Fruit fly (Drosophila melanogaster) whole organism, embryonic: Measurements from ENCODE around the gene CG46463.

Experiments
- Abd-B ChIP-seq: fragments of 200-800 bp; sonication (Bioruptor generic); optimal IDR thresholded peaks from 2 replicates; lab custom pipeline; 2018; ENCODE audit warnings: missing biosample characterization, mild to moderate bottlenecking, missing genetic modification characterization, moderate library complexity
- CG10979 ChIP-seq: fragments of 200-800 bp; sonication (Bioruptor generic); optimal IDR thresholded peaks from 2 replicates; lab custom pipeline; 2018; ENCODE audit warnings: missing biosample characterization, mild to moderate bottlenecking, missing genetic modification characterization, moderate library complexity
- CG11093 ChIP-seq: fragments of 200-800 bp; sonication (Bioruptor generic); IDR thresholded peaks from 3 replicates; pipeline ENCODE4 v1.3.6; 2022; ENCODE audit warnings: missing biosample characterization, missing genetic modification characterization
- CG17328 ChIP-seq: fragments of 200-800 bp; sonication (Bioruptor generic); IDR thresholded peaks from 2 replicates; pipeline ENCODE4 v1.3.6; 2022; ENCODE audit warnings: missing biosample characterization, missing genetic modification characterization
- CG17612 ChIP-seq: fragments of 200-800 bp; sonication (Bioruptor generic); IDR thresholded peaks from 2 replicates; pipeline ENCODE4 v1.3.6; 2022; ENCODE audit warnings: missing biosample characterization, missing genetic modification characterization
- CG1792 ChIP-seq: fragments of 200-800 bp; sonication (Bioruptor generic); optimal IDR thresholded peaks from 2 replicates; lab custom pipeline; 2016; ENCODE audit warnings: missing biosample characterization, missing genetic modification characterization
- CG2116 ChIP-seq: fragments of 200-800 bp; sonication (Bioruptor generic); optimal IDR thresholded peaks from 3 replicates; lab custom pipeline; 2018; ENCODE audit warnings: missing biosample characterization, mild to moderate bottlenecking, missing genetic modification characterization
- CG2889 ChIP-seq: fragments of 200-800 bp; sonication (Bioruptor generic); IDR thresholded peaks from 3 replicates; pipeline ENCODE4 v1.3.6; 2022; ENCODE audit warnings: missing biosample characterization, missing genetic modification characterization
- CG42726 ChIP-seq: fragments of 200-800 bp; sonication (Bioruptor generic); IDR thresholded peaks from 2 replicates; pipeline ENCODE4 v1.3.6; 2022; ENCODE audit warnings: missing biosample characterization, missing genetic modification characterization; ENCODE audit not compliant: partially characterized antibody
- CG8281 ChIP-seq: fragments of 200-800 bp; sonication (Bioruptor generic); optimal IDR thresholded peaks from 2 replicates; lab custom pipeline; 2018; ENCODE audit warnings: missing biosample characterization, mild to moderate bottlenecking, missing genetic modification characterization, moderate library complexity
- CG9817 ChIP-seq: fragments of 200-800 bp; sonication (Bioruptor generic); optimal IDR thresholded peaks from 2 replicates; lab custom pipeline; 2018; ENCODE audit warnings: missing biosample characterization, mild to moderate bottlenecking, missing genetic modification characterization, moderate library complexity
- CkIIα-i1 ChIP-seq: fragments of 200-800 bp; sonication (Bioruptor generic); IDR thresholded peaks from 2 replicates; pipeline ENCODE4 v1.3.6; 2022; ENCODE audit warnings: missing biosample characterization, missing genetic modification characterization
- Dip2 ChIP-seq: fragments of 200-800 bp; sonication (Bioruptor generic); IDR thresholded peaks from 2 replicates; pipeline ENCODE4 v1.3.6; 2022; ENCODE audit warnings: missing biosample characterization, missing genetic modification characterization
- Dip3 ChIP-seq: fragments of 200-800 bp; sonication (Bioruptor generic); optimal IDR thresholded peaks from 3 replicates; lab custom pipeline; 2016; ENCODE audit warnings: missing biosample characterization, missing genetic modification characterization
- Dref ChIP-seq: fragments of 200-800 bp; sonication (Bioruptor generic); IDR thresholded peaks from 2 replicates; pipeline ENCODE4 v1.3.6; 2022; ENCODE audit warnings: missing biosample characterization, missing genetic modification characterization
- Drgx ChIP-seq: fragments of 200-800 bp; sonication (Bioruptor generic); IDR thresholded peaks from 2 replicates; pipeline ENCODE4 v1.3.6; 2022; ENCODE audit warnings: missing biosample characterization, missing genetic modification characterization
- Hand ChIP-seq: fragments of 200-800 bp; sonication (Bioruptor generic); optimal IDR thresholded peaks from 2 replicates; lab custom pipeline; 2017; ENCODE audit warnings: mild to moderate bottlenecking, missing biosample characterization, missing genetic modification reagents, missing genetic modification characterization
- HmgZ ChIP-seq: fragments of 200-800 bp; sonication (Bioruptor generic); optimal IDR thresholded peaks from 2 replicates; lab custom pipeline; 2018; ENCODE audit warnings: missing biosample characterization, mild to moderate bottlenecking, missing genetic modification characterization
- Hr78 ChIP-seq, 2 experiments: fragments of 200-800 bp in 1 of 2; fragments of >200 bp in 1 of 2; sonication (Bioruptor generic) in 1 of 2; optimal IDR thresholded peaks; 2 replicates each; lab custom pipeline; 2017 to 2019; ENCODE audit warnings: missing biosample characterization in 2 of 2, missing genetic modification characterization in 2 of 2, mild to moderate bottlenecking in 1 of 2, moderate library complexity in 1 of 2
- Lhr ChIP-seq: fragments of 200-800 bp; sonication (Bioruptor generic); optimal IDR thresholded peaks from 3 replicates; lab custom pipeline; 2017; ENCODE audit warnings: mild to moderate bottlenecking, missing biosample characterization, missing genetic modification reagents, missing genetic modification characterization
- Med ChIP-seq: fragments of 200-800 bp; sonication (Bioruptor generic); peaks from one replicate; lab custom pipeline; 2016; ENCODE audit warnings: missing biosample characterization, missing genetic modification characterization, mild to moderate bottlenecking, inconsistent platforms, moderate library complexity
- NFAT ChIP-seq: fragments of 200-800 bp; sonication (Bioruptor generic); IDR thresholded peaks from 2 replicates; pipeline ENCODE4 v1.3.6; 2022; ENCODE audit warnings: missing biosample characterization, missing genetic modification characterization
- Stat92E ChIP-seq, 3 experiments: fragments of >200 bp in 2 of 3; fragments of 200-800 bp in 1 of 3; sonication (Bioruptor generic) in 1 of 3; optimal IDR thresholded peaks; 2 replicates each; lab custom pipeline; 2017 to 2019; ENCODE audit warnings: missing biosample characterization in 3 of 3, missing genetic modification characterization in 3 of 3, mild to moderate bottlenecking in 1 of 3, moderate library complexity in 1 of 3
- Vsx1 ChIP-seq: fragments of 200-800 bp; sonication (Bioruptor generic); optimal IDR thresholded peaks from 2 replicates; lab custom pipeline; 2017; ENCODE audit warnings: missing biosample characterization, mild to moderate bottlenecking, missing genetic modification characterization, missing genetic modification reagents
- abd-A ChIP-seq: fragments of 200-800 bp; sonication (Bioruptor generic); optimal IDR thresholded peaks from 3 replicates; lab custom pipeline; 2019; ENCODE audit warnings: missing biosample characterization, mild to moderate bottlenecking, missing genetic modification characterization, moderate library complexity
- al ChIP-seq: fragments of 200-800 bp; sonication (Bioruptor generic); IDR thresholded peaks from 2 replicates; pipeline ENCODE4 v1.3.6; 2022; ENCODE audit warnings: missing biosample characterization, missing genetic modification characterization
- bsh ChIP-seq, 2 experiments: fragments of 200-800 bp; sonication (Bioruptor generic); optimal IDR thresholded peaks; 2 replicates each; lab custom pipeline; 2017 to 2018; ENCODE audit warnings: mild to moderate bottlenecking in 2 of 2, missing biosample characterization in 2 of 2, missing genetic modification characterization in 2 of 2, moderate library complexity in 1 of 2
- chinmo ChIP-seq: fragments of 200-800 bp; sonication (Bioruptor generic); IDR thresholded peaks from 4 replicates; pipeline ENCODE4 v1.3.6; 2022; ENCODE audit warnings: missing biosample characterization, missing genetic modification characterization; ENCODE audit not compliant: partially characterized antibody
- dmrt99B ChIP-seq: fragments of 200-800 bp; sonication (Bioruptor generic); optimal IDR thresholded peaks from 2 replicates; lab custom pipeline; 2018; ENCODE audit warnings: missing biosample characterization, mild to moderate bottlenecking, missing genetic modification characterization, moderate library complexity
- ftz-f1 ChIP-seq: fragments of 200-800 bp; sonication (Bioruptor generic); optimal IDR thresholded peaks from 2 replicates; lab custom pipeline; 2016; ENCODE audit warnings: missing biosample characterization, missing genetic modification characterization
- gem ChIP-seq: fragments of 200-800 bp; sonication (Bioruptor generic); optimal IDR thresholded peaks from 2 replicates; lab custom pipeline; 2019; ENCODE audit warnings: missing biosample characterization, mild to moderate bottlenecking, missing genetic modification characterization, moderate library complexity
- grn ChIP-seq: fragments of 200-800 bp; sonication (Bioruptor generic); optimal IDR thresholded peaks from 3 replicates; lab custom pipeline; 2017; ENCODE audit warnings: missing biosample characterization, missing genetic modification characterization
- gsb-n ChIP-seq: fragments of 200-800 bp; sonication (Bioruptor generic); optimal IDR thresholded peaks from 3 replicates; lab custom pipeline; 2018; ENCODE audit warnings: missing biosample characterization, mild to moderate bottlenecking, missing genetic modification characterization
- nom ChIP-seq: fragments of 200-800 bp; sonication (Bioruptor generic); optimal IDR thresholded peaks from 2 replicates; lab custom pipeline; 2017; ENCODE audit warnings: missing biosample characterization, missing genetic modification characterization, mild to moderate bottlenecking, moderate library complexity, missing genetic modification reagents
- odd ChIP-seq: fragments of 200-800 bp; sonication (Bioruptor generic); optimal IDR thresholded peaks from 2 replicates; lab custom pipeline; 2017; ENCODE audit warnings: missing biosample characterization, mild to moderate bottlenecking, missing genetic modification characterization
- sc ChIP-seq, 3 experiments: fragments of >200 bp in 2 of 3; fragments of 200-800 bp in 1 of 3; sonication (Bioruptor generic) in 1 of 3; optimal IDR thresholded peaks; 2 replicates in 2 of 3; 3 replicates in 1 of 3; lab custom pipeline; 2017; ENCODE audit warnings: mild to moderate bottlenecking in 1 of 3, missing biosample characterization in 1 of 3, missing genetic modification characterization in 1 of 3, missing genetic modification reagents in 1 of 3
- sd ChIP-seq: fragments of 200-800 bp; sonication (Bioruptor generic); optimal IDR thresholded peaks from 3 replicates; lab custom pipeline; 2018; ENCODE audit warnings: missing biosample characterization, mild to moderate bottlenecking, missing genetic modification characterization, moderate library complexity
- sens ChIP-seq: fragments of 200-800 bp; sonication (Bioruptor generic); peaks from one replicate; lab custom pipeline; 2016; ENCODE audit warnings: missing biosample characterization, missing genetic modification characterization
- sqz ChIP-seq: fragments of 200-800 bp; sonication (Bioruptor generic); optimal IDR thresholded peaks from 3 replicates; lab custom pipeline; 2018; ENCODE audit warnings: missing biosample characterization, mild to moderate bottlenecking, missing genetic modification characterization
- sr ChIP-seq: fragments of 200-800 bp; sonication (Bioruptor generic); IDR thresholded peaks from 3 replicates; pipeline ENCODE4 v1.3.6; 2022; ENCODE audit warnings: missing biosample characterization, missing genetic modification characterization
- toy ChIP-seq: fragments of 200-800 bp; sonication (Bioruptor generic); IDR thresholded peaks from 2 replicates; pipeline ENCODE4 v1.3.6; 2022; ENCODE audit warnings: missing biosample characterization, missing genetic modification characterization
- zf30C ChIP-seq: fragments of 200-800 bp; sonication (Bioruptor generic); optimal IDR thresholded peaks from 3 replicates; lab custom pipeline; 2018; ENCODE audit warnings: missing biosample characterization, mild to moderate bottlenecking, missing genetic modification characterization

Gene CG46463

dm6 chr3L:3442751-3443524 lies 18.2 kb upstream of the CG46463 start:
- TF ChIP-seq dmrt99B (tag; lab: Kevin White, UChicago) (no peak), bsh (GFP tag; optimal IDR thresholded peaks at IDR 0.05; lab: Kevin White, UChicago) (peak in 1 of 2 experiments; percentile 3), Vsx1 (no peak), Med (peak; percentile 12), CG42726 (GFP tag; lab: Robert Waterston, UW) (no peak), sens (GFP tag; lab: Kevin White, UChicago) (peak; percentile 18), CG2116 (GFP tag; lab: Kevin White, UChicago) (no peak), HmgZ (tag; lab: Kevin White, UChicago) (no peak), CG1792 (GFP tag; lab: Kevin White, UChicago) (no peak), CG17612 (GFP tag; lab: Robert Waterston, UW) (no peak)

- TF ChIP-seq Dip2 (GFP tag; lab: Robert Waterston, UW) (no peak), NFAT (GFP tag; lab: Robert Waterston, UW) (0 out of 2 replicates have a peak, but pooled peaks have one; percentile 12), Dref (no peak), zf30C (GFP tag; lab: Kevin White, UChicago) (no peak), Med (peak; percentile 46), Drgx (GFP tag; lab: Robert Waterston, UW) (peak; percentile 64), CG10979 (tag; lab: Kevin White, UChicago) (peak; percentile 16), gsb-n (tag; lab: Kevin White, UChicago) (peak; percentile 13), CG9817 (tag; lab: Kevin White, UChicago) (no peak), gem (tag; lab: Kevin White, UChicago) (peak; percentile 20), sc (optimal IDR thresholded peaks at IDR 0.05; lab: Kevin White, UChicago) (no peak), sc (GFP tag; optimal IDR thresholded peaks at IDR 0.05; lab: Kevin White, UChicago) (no peak), nom (GFP tag; lab: Kevin White, UChicago) (peak; percentile 44), sens (GFP tag; lab: Kevin White, UChicago) (peak; percentile 43), bsh (GFP tag; optimal IDR thresholded peaks at IDR 0.05; lab: Kevin White, UChicago) (peak; percentile 32 to 35), Dip3 (GFP tag; lab: Kevin White, UChicago) (no peak)
- TF ChIP-seq, all 482 proteins: peak for 9
Observed at dm6 chr3L:3444246-3444785, 16.8 kb upstream of the CG46463 start.

dm6 chr3L:3447948-3448526 lies 13.1 kb upstream of the CG46463 start:
- no peak for TF ChIP-seq al
- peak; percentile 11 for TF ChIP-seq sens (GFP tag; lab: Kevin White, UChicago)
- peak in 1 of 3 experiments; percentile 85 for TF ChIP-seq Stat92E (GFP tag; optimal IDR thresholded peaks at IDR 0.05; lab: Kevin White, UChicago)
- TF ChIP-seq sqz: peak; percentile 25
- peak; percentile 50 for TF ChIP-seq sd (tag; lab: Kevin White, UChicago)
- TF ChIP-seq abd-A (tag; lab: Kevin White, UChicago): peak; percentile 48
- TF ChIP-seq CG8281 (tag; lab: Kevin White, UChicago): peak; percentile 25
- peak; percentile 63; the same call in 1 of the 4 replicates for TF ChIP-seq chinmo (GFP tag; lab: Robert Waterston, UW)
- no peak for TF ChIP-seq Abd-B (GFP tag; lab: Kevin White, UChicago)
- peak; percentile 39; the same call in 1 of the 3 replicates for TF ChIP-seq sr
- TF ChIP-seq ftz-f1 (GFP tag; lab: Kevin White, UChicago): no peak
- TF ChIP-seq CG11093: no peak
- TF ChIP-seq bsh (GFP tag; optimal IDR thresholded peaks at IDR 0.05; lab: Kevin White, UChicago): no peak
- peak in 1 of 2 experiments; percentile 54 for TF ChIP-seq Hr78 (GFP tag; optimal IDR thresholded peaks at IDR 0.05; lab: Kevin White, UChicago)
- no peak for TF ChIP-seq sc (optimal IDR thresholded peaks at IDR 0.05; lab: Kevin White, UChicago)
- TF ChIP-seq sc (GFP tag; optimal IDR thresholded peaks at IDR 0.05; lab: Kevin White, UChicago): no peak
- no peak for TF ChIP-seq CkIIα-i1
- peak; percentile 67 for TF ChIP-seq Med
- no peak for TF ChIP-seq Lhr
- TF ChIP-seq grn: peak; percentile 38
- no peak for TF ChIP-seq Hand
- TF ChIP-seq odd (GFP tag; lab: Kevin White, UChicago): peak; percentile 1
- no peak for TF ChIP-seq CG2889
- TF ChIP-seq CG17328 (GFP tag; lab: Robert Waterston, UW): no peak
- no peak for TF ChIP-seq toy
